Worm (Caenorhabditis elegans) whole organism, L4 larva: ENCODE measurements around the gene F10C2.3.

Experiments
- D1046.2 ChIP-seq: fragments of 200-800 bp; sonication (Bioruptor generic); IDR thresholded peaks from 2 replicates; pipeline ENCODE4 v1.3.6; 2022; ENCODE audit warnings: missing genetic modification characterization, missing compliant biosample characterization
- F10B5.3 ChIP-seq: sonication (generic microtip); optimal IDR thresholded peaks from 2 replicates; lab custom pipeline; 2016; ENCODE audit warnings: mild to moderate bottlenecking, missing genetic modification characterization, missing compliant biosample characterization
- F37D6.2 ChIP-seq: sonication (generic microtip); optimal IDR thresholded peaks from 2 replicates; lab custom pipeline; 2016; ENCODE audit warnings: mild to moderate bottlenecking, missing genetic modification characterization, missing compliant biosample characterization
- T20F7.1 ChIP-seq: fragments of 200-800 bp; sonication (Bioruptor generic); optimal IDR thresholded peaks from 2 replicates; lab custom pipeline; 2018; ENCODE audit warnings: mild to moderate bottlenecking, missing genetic modification characterization, missing compliant biosample characterization
- T26A8.4 ChIP-seq: fragments of 200-800 bp; sonication (Bioruptor generic); IDR thresholded peaks from 2 replicates; pipeline ENCODE4 v1.3.6; 2022; ENCODE audit warnings: missing genetic modification characterization, missing compliant biosample characterization
- Y75B8A.6 ChIP-seq: fragments of 200-800 bp; sonication (Bioruptor generic); IDR thresholded peaks from 2 replicates; pipeline ENCODE4 v1.3.6; 2022; ENCODE audit warnings: missing genetic modification reagents, missing genetic modification characterization, missing compliant biosample characterization
- ZK337.2 ChIP-seq: fragments of 200-800 bp; sonication (Bioruptor generic); IDR thresholded peaks from 2 replicates; pipeline ENCODE4 v1.3.6; 2022; ENCODE audit warnings: missing genetic modification reagents, missing genetic modification characterization, missing compliant biosample characterization
- aha-1 ChIP-seq: fragments of 150-350 bp; peaks from one replicate; lab custom pipeline; 2014; ENCODE audit warnings: missing biosample characterization, missing genetic modification characterization
- aly-2 ChIP-seq: sonication (generic microtip); optimal IDR thresholded peaks from 2 replicates; lab custom pipeline; 2018; ENCODE audit warnings: missing biosample characterization, missing genetic modification characterization
- ama-1 ChIP-seq: fragments of 150-350 bp; optimal IDR thresholded peaks from 2 replicates; lab custom pipeline; 2014; ENCODE audit warnings: inconsistent platforms, mixed read lengths
- arid-1 ChIP-seq: fragments of 200-800 bp; sonication (Bioruptor generic); conservative IDR thresholded peaks from 2 replicates; pipeline ENCODE4 v1.3.6; 2022; ENCODE audit warnings: missing genetic modification reagents, missing genetic modification characterization, missing compliant biosample characterization
- ceh-28 ChIP-seq: fragments of 150-350 bp; optimal IDR thresholded peaks from 2 replicates; lab custom pipeline; 2014; ENCODE audit warnings: missing biosample characterization, missing genetic modification reagents, missing genetic modification characterization
- ceh-32 ChIP-seq: sonication (generic microtip); optimal IDR thresholded peaks from 2 replicates; lab custom pipeline; 2016; ENCODE audit warnings: mild to moderate bottlenecking, missing genetic modification characterization, missing compliant biosample characterization; ENCODE audit not compliant: poor library complexity
- daf-12 ChIP-seq: fragments of 150-350 bp; optimal IDR thresholded peaks from 2 replicates; lab custom pipeline; 2014; ENCODE audit warnings: missing biosample characterization, missing genetic modification reagents, missing genetic modification characterization
- dmd-8 ChIP-seq: fragments of 200-800 bp; sonication (Bioruptor generic); IDR thresholded peaks from 2 replicates; pipeline ENCODE4 v1.3.6; 2022; ENCODE audit warnings: missing genetic modification characterization, missing compliant biosample characterization
- dve-1 ChIP-seq: sonication (generic microtip); optimal IDR thresholded peaks from 2 replicates; lab custom pipeline; 2017; ENCODE audit warnings: antibody characterized with exemption, mild to moderate bottlenecking, missing genetic modification characterization, missing compliant biosample characterization; ENCODE audit not compliant: insufficient read depth
- fkh-10 ChIP-seq: fragments of 150-350 bp; optimal IDR thresholded peaks from 2 replicates; lab custom pipeline; 2014; ENCODE audit warnings: missing biosample characterization, missing genetic modification reagents, missing genetic modification characterization
- gei-8 ChIP-seq: fragments of 200-800 bp; sonication (Bioruptor generic); optimal IDR thresholded peaks from 2 replicates; lab custom pipeline; 2018; ENCODE audit warnings: mild to moderate bottlenecking, missing genetic modification characterization, missing compliant biosample characterization
- hlh-11 ChIP-seq: fragments of 200-800 bp; sonication (Bioruptor generic); optimal IDR thresholded peaks from 2 replicates; lab custom pipeline; 2018; ENCODE audit warnings: mild to moderate bottlenecking, missing genetic modification characterization, missing compliant biosample characterization
- lim-7 ChIP-seq: fragments of 200-800 bp; sonication (Bioruptor generic); IDR thresholded peaks from 2 replicates; pipeline ENCODE4 v1.3.6; 2022; ENCODE audit warnings: missing genetic modification characterization, missing compliant biosample characterization
- madf-9 ChIP-seq: fragments of 200-800 bp; sonication (Bioruptor generic); conservative IDR thresholded peaks from 2 replicates; pipeline ENCODE4 v1.3.6; 2022; ENCODE audit warnings: missing genetic modification reagents, missing genetic modification characterization, missing compliant biosample characterization
- mxl-2 ChIP-seq: fragments of 200-800 bp; sonication (Bioruptor generic); conservative IDR thresholded peaks from 2 replicates; pipeline ENCODE4 v1.3.6; 2022; ENCODE audit warnings: missing genetic modification reagents, missing genetic modification characterization, missing compliant biosample characterization
- nhr-11 ChIP-seq: fragments of 150-350 bp; optimal IDR thresholded peaks from 2 replicates; lab custom pipeline; 2014; ENCODE audit warnings: missing biosample characterization, missing genetic modification characterization
- nhr-111 ChIP-seq: fragments of 200-800 bp; sonication (Bioruptor generic); optimal IDR thresholded peaks from 2 replicates; lab custom pipeline; 2018; ENCODE audit warnings: mild to moderate bottlenecking, missing genetic modification characterization, missing compliant biosample characterization
- nhr-6 ChIP-seq: fragments of 150-350 bp; optimal IDR thresholded peaks from 2 replicates; lab custom pipeline; 2014; ENCODE audit warnings: missing biosample characterization, missing genetic modification characterization
- pqm-1 ChIP-seq: sonication (generic microtip); optimal IDR thresholded peaks from 2 replicates; lab custom pipeline; 2017; ENCODE audit warnings: missing biosample characterization, missing genetic modification characterization
- saeg-2 ChIP-seq: fragments of 200-800 bp; sonication (Bioruptor generic); IDR thresholded peaks from 2 replicates; pipeline ENCODE4 v1.3.6; 2022; ENCODE audit warnings: missing genetic modification reagents, missing genetic modification characterization, missing compliant biosample characterization
- skn-1 ChIP-seq: fragments of 150-350 bp; optimal IDR thresholded peaks from 2 replicates; lab custom pipeline; 2014; ENCODE audit warnings: missing biosample characterization, missing genetic modification characterization
- tra-1 ChIP-seq: fragments of 200-800 bp; sonication (Bioruptor generic); IDR thresholded peaks from 2 replicates; pipeline ENCODE4 v1.3.6; 2022; ENCODE audit warnings: missing genetic modification reagents, missing genetic modification characterization, missing compliant biosample characterization
- unc-62 ChIP-seq, 3 experiments: fragments of 150-350 bp in 1 of 3; sonication (generic microtip); optimal IDR thresholded peaks in 2 of 3; peaks in 1 of 3; 1 replicate in 1 of 3; 2 replicates in 2 of 3; lab custom pipeline; 2014 to 2017; ENCODE audit warnings: missing biosample characterization in 3 of 3, missing genetic modification characterization in 3 of 3, missing genetic modification reagents in 3 of 3, missing genotype in 1 of 3
- vab-7 ChIP-seq: fragments of 200-800 bp; sonication (Bioruptor generic); IDR thresholded peaks from 2 replicates; pipeline ENCODE4 v1.3.6; 2022; ENCODE audit warnings: missing genetic modification reagents, missing genetic modification characterization, missing compliant biosample characterization
- zfp-3 ChIP-seq: fragments of 200-800 bp; sonication (Bioruptor generic); conservative IDR thresholded peaks from 2 replicates; pipeline ENCODE4 v1.3.6; 2022; ENCODE audit warnings: missing genetic modification reagents, missing genetic modification characterization, missing compliant biosample characterization
- zip-2 ChIP-seq: fragments of 150-350 bp; optimal IDR thresholded peaks from 2 replicates; lab custom pipeline; 2014; ENCODE audit warnings: missing biosample characterization, missing genetic modification characterization

Gene F10C2.3

DNA sequence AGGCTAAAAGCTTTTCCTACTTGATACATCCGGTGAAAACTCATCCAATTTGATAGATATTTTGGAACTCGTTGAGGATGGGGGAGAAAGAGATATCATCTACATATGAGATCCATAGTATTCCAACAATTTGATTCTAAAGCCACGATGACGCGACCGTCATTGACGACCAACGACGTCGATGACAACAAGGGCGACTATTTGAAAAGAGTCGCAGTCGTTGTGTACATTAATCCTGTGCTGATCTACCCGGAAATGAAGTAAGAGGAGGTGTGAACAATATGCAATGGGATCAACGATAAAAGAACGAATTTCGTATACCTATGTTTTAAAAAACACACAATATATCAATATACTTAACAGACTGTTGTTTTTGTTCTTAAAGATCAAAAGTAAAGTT, 8.0 kb downstream of the F10C2.3 start:
- TF ChIP-seq nhr-11 (tag; lab: Kevin White, UChicago) (no peak), madf-9 (GFP tag; lab: Robert Waterston, UW) (no peak), pqm-1 (tag; lab: Kevin White, UChicago) (no peak), hlh-11 (tag; lab: Kevin White, UChicago) (no peak), mxl-2 (no peak)

DNA sequence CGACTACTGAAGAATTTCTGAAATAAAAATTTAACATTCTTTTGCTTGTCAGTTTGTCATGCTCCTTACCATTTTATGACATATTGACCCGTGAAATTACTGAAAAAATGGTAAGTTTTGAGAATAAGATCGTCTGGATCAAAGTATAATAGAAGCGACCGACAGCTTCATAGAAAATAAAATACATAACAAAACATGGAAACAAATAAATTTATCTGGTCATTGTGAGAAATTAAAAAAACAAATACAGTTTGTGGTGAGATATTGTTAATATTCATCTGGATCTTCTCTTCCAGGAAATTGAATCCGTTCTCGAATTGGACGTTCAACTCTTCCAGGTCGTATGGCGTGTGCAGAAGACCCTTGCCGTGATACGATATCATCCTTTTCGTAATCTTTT, 11.9 kb downstream of the F10C2.3 start, which contains the start of gene pkc-1:
pkc-1 (minus strand) TSS at position 101 of the 400 bp plus-strand sequence.
- TF ChIP-seq F10B5.3 (no peak), dmd-8 (GFP tag; lab: Robert Waterston, UW) (no peak), aha-1 (tag; lab: Kevin White, UChicago) (peak; percentile 52), Y75B8A.6 (GFP tag; lab: Robert Waterston, UW) (no peak), nhr-6 (tag; lab: Kevin White, UChicago) (no peak), daf-12 (no peak)

DNA sequence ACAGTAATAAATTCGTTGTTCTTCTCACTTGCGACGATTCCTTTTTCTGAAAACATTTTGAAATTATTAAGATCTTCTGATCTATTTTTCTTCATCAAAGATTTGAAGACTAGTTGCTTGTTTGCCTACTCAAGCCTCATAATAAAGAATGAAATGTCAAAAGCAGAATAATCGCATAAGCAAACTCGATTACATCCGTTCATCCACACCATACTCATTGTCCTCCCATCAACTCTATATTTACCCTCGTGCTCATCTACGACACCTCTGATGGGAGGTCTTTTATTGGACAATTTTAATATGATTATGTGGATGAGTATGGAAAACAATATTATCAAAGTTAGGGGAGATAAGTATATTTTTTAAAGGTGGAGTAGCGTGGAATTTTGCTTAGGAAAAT, 13.7 kb downstream of the F10C2.3 start:
- no peak for TF ChIP-seq F37D6.2 (tag; lab: Kevin White, UChicago)
- peak; percentile 13 for TF ChIP-seq aha-1 (tag; lab: Kevin White, UChicago)
- no peak for TF ChIP-seq gei-8 (GFP tag; lab: Kevin White, UChicago)
- no peak for TF ChIP-seq D1046.2 (GFP tag; lab: Robert Waterston, UW)
- TF ChIP-seq saeg-2 (GFP tag; lab: Robert Waterston, UW), result no peak
- no peak for TF ChIP-seq ZK337.2 (GFP tag; lab: Robert Waterston, UW)
- no peak for TF ChIP-seq dve-1

DNA sequence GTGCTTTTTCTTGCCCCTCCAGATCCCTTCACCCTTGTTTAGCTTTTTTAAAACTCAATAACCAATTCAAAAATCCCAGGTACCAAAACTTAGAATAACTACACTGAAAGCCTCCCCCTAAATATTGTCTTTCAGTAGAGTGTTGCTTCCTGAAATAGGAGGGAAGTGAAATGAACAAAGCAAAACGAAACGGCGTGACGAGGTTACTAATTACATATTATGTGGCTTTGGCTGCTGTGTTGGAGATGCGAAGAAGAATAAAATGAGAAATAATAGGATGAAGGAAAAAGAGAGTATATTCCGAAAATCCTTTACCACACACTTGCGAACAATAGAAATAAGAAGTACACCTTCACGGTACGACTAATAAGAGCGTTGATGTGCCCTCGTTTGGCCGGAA, 16.0 kb downstream of the F10C2.3 start:
- TF ChIP-seq ama-1 (lab: Kevin White, UChicago) (no peak), ceh-32 (tag; lab: Kevin White, UChicago) (no peak), daf-12 (no peak), tra-1 (GFP tag; lab: Robert Waterston, UW) (no peak), T20F7.1 (no peak), skn-1 (tag; lab: Kevin White, UChicago) (no peak), madf-9 (GFP tag; lab: Robert Waterston, UW) (no peak), T26A8.4 (GFP tag; lab: Robert Waterston, UW) (no peak), ZK337.2 (GFP tag; lab: Robert Waterston, UW) (no peak), lim-7 (GFP tag; lab: Robert Waterston, UW) (no peak), arid-1 (GFP tag; lab: Robert Waterston, UW) (no peak), zip-2 (no peak), nhr-111 (no peak), zfp-3 (no peak), aly-2 (no peak), vab-7 (GFP tag; lab: Robert Waterston, UW) (no peak), fkh-10 (GFP tag; lab: Kevin White, UChicago) (no peak), nhr-6 (tag; lab: Kevin White, UChicago) (no peak), pqm-1 (tag; lab: Kevin White, UChicago) (no peak)
- TF ChIP-seq, all 104 proteins: peak for 0

DNA sequence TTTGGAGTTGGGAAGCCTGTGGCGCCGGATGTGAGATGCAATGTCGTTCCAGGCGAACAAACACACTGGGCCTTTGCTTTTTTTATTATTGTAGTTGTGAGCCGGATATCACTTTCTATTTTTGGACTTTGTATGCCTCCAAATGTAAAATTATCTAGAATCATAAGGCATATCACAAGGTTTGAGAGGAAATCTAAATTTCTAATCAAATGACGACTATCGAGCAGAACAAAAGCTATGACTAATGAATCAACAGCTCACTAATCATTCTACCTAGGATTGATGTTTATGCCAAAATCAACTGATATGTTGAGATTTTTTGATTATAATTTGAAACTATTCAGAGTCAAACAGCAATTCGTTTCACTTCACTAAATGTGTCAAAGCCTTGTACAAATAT, 17.8 kb downstream of the F10C2.3 start:
- TF ChIP-seq ceh-28 (tag; lab: Kevin White, UChicago) (no peak), unc-62 (GFP tag; optimal IDR thresholded peaks at IDR 0.05 in 1 of 2; lab: Kevin White, UChicago) (peak in 1 of 2 experiments; percentile 64), unc-62 (tag; optimal IDR thresholded peaks at IDR 0.05; lab: Kevin White, UChicago) (no peak)
